Worm (Caenorhabditis elegans): ENCODE data around the gene T10H4.4.
"Not testable (repeated sequence)": the region's sequence is repeated elsewhere in the genome, so short reads cannot be mapped to it uniquely, and the experiment has no call there.

The T10H4.4 gene

ce11 chrV:15272263-15272662 is at the start of gene T10H4.4:
TSS of gene T10H4.4 (minus strand) at chrV:15272363.
- TF ChIP-seq madf-5 (GFP tag; IDR thresholded peaks at IDR 0.05), result no peak
- TF ChIP-seq aha-1 (tag), result peak; percentile 65

- TF ChIP-seq snpc-1.2 (GFP tag; IDR thresholded peaks at IDR 0.05) (0 out of 2 replicates have a peak, but pooled peaks have one; percentile 12), egl-43 (GFP tag; IDR thresholded peaks at IDR 0.05) (0 out of 2 replicates have a peak, but pooled peaks have one; percentile 21), set-16 (GFP tag; IDR thresholded peaks at IDR 0.05) (peak; percentile 82)
Measured at ce11 chrV:15321912-15322311, 49.7 kb upstream of the T10H4.4 start.

- TF ChIP-seq mdt-29 (GFP tag; IDR thresholded peaks at IDR 0.05) (peak; percentile 86), pha-4 (GFP tag; IDR thresholded peaks at IDR 0.05) (peak; percentile 74; the same call in 1 of the 2 replicates), ctbp-1 (GFP tag; IDR thresholded peaks at IDR 0.05) (peak; percentile 57; the same call in 1 of the 2 replicates), arid-1 (GFP tag; conservative IDR thresholded peaks at IDR 0.05) (peak; percentile 76; the same call in 1 of the 2 replicates), Y48G9A.11 (GFP tag; IDR thresholded peaks at IDR 0.05) (0 out of 2 replicates have a peak, but pooled peaks have one; percentile 60), Y75B8A.6 (GFP tag; IDR thresholded peaks at IDR 0.05) (0 out of 2 replicates have a peak, but pooled peaks have one; percentile 46), madf-5 (GFP tag; IDR thresholded peaks at IDR 0.05) (0 out of 4 replicates have a peak, but pooled peaks of 1 of the 2 experiments have one; percentile 63), lim-7 (GFP tag; IDR thresholded peaks at IDR 0.05) (peak; percentile 73), vab-7 (GFP tag; IDR thresholded peaks at IDR 0.05) (peak; percentile 51; the same call in 1 of the 2 replicates), Y105C5A.15 (GFP tag; IDR thresholded peaks at IDR 0.05) (0 out of 2 replicates have a peak, but pooled peaks have one; percentile 30), lin-1 (GFP tag; IDR thresholded peaks at IDR 0.05) (0 out of 2 replicates have a peak, but pooled peaks have one; percentile 57), snpc-1.2 (GFP tag; IDR thresholded peaks at IDR 0.05) (peak; percentile 59; the same call in 1 of the 2 replicates), egl-43 (GFP tag; IDR thresholded peaks at IDR 0.05) (0 out of 2 replicates have a peak, but pooled peaks have one; percentile 24)
- TF ChIP-seq pha-4 (tag; optimal IDR thresholded peaks at IDR 0.05), result not testable (repeated sequence)
Measured at ce11 chrV:15320756-15321332, 48.7 kb upstream of the T10H4.4 start.

- no peak for TF ChIP-seq mes-2 (tag; optimal IDR thresholded peaks at IDR 0.05; ENCODE audit: poor library complexity, severe bottlenecking)
- no peak for TF ChIP-seq duxl-1 (tag; optimal IDR thresholded peaks at IDR 0.05; ENCODE audit: poor library complexity)
- TF ChIP-seq madf-9 (GFP tag; conservative IDR thresholded peaks at IDR 0.05), result no peak
- TF ChIP-seq mdl-1 (tag; optimal IDR thresholded peaks at IDR 0.05), result peak in 1 of 2 experiments; percentile 30
- no peak for TF ChIP-seq hlh-30 (tag; optimal IDR thresholded peaks at IDR 0.05; ENCODE audit: insufficient read depth)
- TF ChIP-seq F49E8.2 (tag; optimal IDR thresholded peaks at IDR 0.05; ENCODE audit: borderline replicate concordance), result no peak
- peak; percentile 56; the same call in 1 of the 2 replicates for TF ChIP-seq tra-1 (GFP tag; IDR thresholded peaks at IDR 0.05)
- TF ChIP-seq spr-1 (tag; optimal IDR thresholded peaks at IDR 0.05), result no peak
- TF ChIP-seq lin-29 (GFP tag; IDR thresholded peaks at IDR 0.05), result no peak
- no peak for TF ChIP-seq daf-12 (tag; optimal IDR thresholded peaks at IDR 0.05)
- TF ChIP-seq zfp-3 (GFP tag; conservative IDR thresholded peaks at IDR 0.05), result no peak
- TF ChIP-seq ceh-20 (GFP tag; IDR thresholded peaks at IDR 0.05), result no peak
- TF ChIP-seq nhr-48 (tag; optimal IDR thresholded peaks at IDR 0.05), result peak; percentile 59
- no peak for TF ChIP-seq hmg-1.1 (GFP tag; IDR thresholded peaks at IDR 0.05)
- no peak for TF ChIP-seq ZK337.2 (GFP tag; IDR thresholded peaks at IDR 0.05)
- TF ChIP-seq lsy-2 (tag; optimal IDR thresholded peaks at IDR 0.05), result no peak
- no peak for TF ChIP-seq ces-1 (GFP tag; optimal IDR thresholded peaks at IDR 0.05)
- no peak for TF ChIP-seq sdz-12 (GFP tag; optimal IDR thresholded peaks at IDR 0.05)
- TF ChIP-seq daf-16 (GFP tag; optimal IDR thresholded peaks at IDR 0.05), result peak in 1 of 2 experiments; percentile 2
- TF ChIP-seq daf-16 (tag; optimal IDR thresholded peaks at IDR 0.05), result peak; percentile 97
- TF ChIP-seq pqm-1 (tag; optimal IDR thresholded peaks at IDR 0.05), result peak; percentile 98
- no peak for TF ChIP-seq snpc-4 (tag; optimal IDR thresholded peaks at IDR 0.05)
- TF ChIP-seq nhr-11 (tag; optimal IDR thresholded peaks at IDR 0.05), result no peak
- TF ChIP-seq Y5F2A.4 (GFP tag; optimal IDR thresholded peaks at IDR 0.05), result no peak
- TF ChIP-seq mep-1 (tag; optimal IDR thresholded peaks at IDR 0.05), result no peak
- no peak for TF ChIP-seq ZK546.5 (tag; optimal IDR thresholded peaks at IDR 0.05)
- TF ChIP-seq nhr-6 (tag; optimal IDR thresholded peaks at IDR 0.05), result no peak
- TF ChIP-seq nhr-77 (tag; optimal IDR thresholded peaks at IDR 0.05), result peak; percentile 96
- no peak for TF ChIP-seq aha-1 (tag)
Measured at ce11 chrV:15318638-15319037, 46.5 kb upstream of the T10H4.4 start, which contains the start of gene nhr-291. TSS of gene nhr-291 (plus strand) at chrV:15318961.
